Worm (Caenorhabditis elegans): Measurements from ENCODE around the gene Y81G3A.4.

Gene Y81G3A.4

DNA sequence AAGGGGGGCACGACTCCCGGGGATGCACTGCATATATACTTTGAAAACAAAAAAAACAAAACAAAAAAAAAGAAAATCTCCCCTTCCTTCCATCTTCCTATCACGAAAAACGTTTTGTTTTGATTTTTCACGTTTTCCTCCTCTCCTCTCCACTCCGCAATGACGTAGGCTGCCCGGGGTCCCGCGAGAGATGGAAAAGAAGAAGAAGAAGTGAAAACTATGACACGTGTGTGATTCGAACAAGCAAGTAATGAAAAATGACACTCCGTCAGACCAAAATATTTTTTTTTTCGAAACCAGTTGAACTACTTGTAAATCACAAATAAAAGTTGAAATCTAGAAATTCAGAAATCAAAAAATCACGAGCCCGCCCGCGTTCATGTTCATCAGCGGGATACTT, 26.0 kb upstream of the Y81G3A.4 start:
- peak; percentile 32 for TF ChIP-seq mdl-1 (tag; optimal IDR thresholded peaks at IDR 0.05)
- peak; percentile 39 for TF ChIP-seq nfya-1 (tag; optimal IDR thresholded peaks at IDR 0.05; ENCODE audit: insufficient read depth)
- TF ChIP-seq snpc-4 (tag; optimal IDR thresholded peaks at IDR 0.05) = no peak

DNA sequence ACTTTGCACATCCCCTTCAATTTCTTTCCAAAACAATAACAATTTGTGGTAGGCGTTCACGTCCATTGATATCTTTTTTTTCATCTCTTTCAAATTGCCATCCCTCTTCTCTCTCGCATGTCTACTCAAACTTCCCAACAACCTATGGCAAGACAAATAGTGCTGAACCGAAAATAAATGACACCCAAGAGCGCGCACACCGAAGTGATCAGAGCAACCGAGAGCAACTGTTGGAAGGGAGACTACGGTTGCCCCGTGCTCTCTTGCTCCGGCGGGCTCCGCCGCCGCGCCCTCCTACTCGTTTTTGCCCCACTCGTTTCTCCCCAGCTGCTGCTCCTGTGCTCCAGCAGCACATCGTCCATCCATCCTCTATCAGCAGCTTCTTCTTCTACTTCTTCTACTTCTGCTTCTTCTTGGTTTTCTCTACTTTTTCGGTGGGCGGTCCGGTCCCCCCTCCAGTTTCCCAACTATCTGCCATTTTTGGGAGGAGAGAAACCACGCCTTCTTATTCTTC, 24.4 kb upstream of the Y81G3A.4 start:
- TF ChIP-seq aly-2 (tag; optimal IDR thresholded peaks at IDR 0.05) (no peak), snpc-4 (tag; optimal IDR thresholded peaks at IDR 0.05) (no peak), lin-39 (tag; optimal IDR thresholded peaks at IDR 0.05) (peak; percentile 84), nhr-43 (tag; optimal IDR thresholded peaks at IDR 0.05; ENCODE audit: poor library complexity, severe bottlenecking) (no peak), egl-5 (tag; optimal IDR thresholded peaks at IDR 0.05) (peak; percentile 6), elt-2 (tag; optimal IDR thresholded peaks at IDR 0.05) (no peak), elt-3 (tag; optimal IDR thresholded peaks at IDR 0.05) (no peak), unc-39 (tag; optimal IDR thresholded peaks at IDR 0.05) (no peak), fkh-10 (GFP tag; optimal IDR thresholded peaks at IDR 0.05) (no peak), sea-2 (GFP tag; optimal IDR thresholded peaks at IDR 0.05) (no peak), nhr-25 (tag; optimal IDR thresholded peaks at IDR 0.05) (no peak), elt-1 (tag; optimal IDR thresholded peaks at IDR 0.05) (peak; percentile 47), ceh-9 (tag; optimal IDR thresholded peaks at IDR 0.05) (no peak), nhr-23 (tag; optimal IDR thresholded peaks at IDR 0.05) (no peak), skn-1 (tag; optimal IDR thresholded peaks at IDR 0.05) (no peak), nhr-12 (tag; optimal IDR thresholded peaks at IDR 0.05) (no peak), nhr-67 (tag; optimal IDR thresholded peaks at IDR 0.05) (no peak), nhr-28 (tag; optimal IDR thresholded peaks at IDR 0.05) (no peak), pha-4 (tag; optimal IDR thresholded peaks at IDR 0.05) (no peak), ceh-16 (tag; optimal IDR thresholded peaks at IDR 0.05) (no peak), ztf-11 (tag; optimal IDR thresholded peaks at IDR 0.05) (no peak)

DNA sequence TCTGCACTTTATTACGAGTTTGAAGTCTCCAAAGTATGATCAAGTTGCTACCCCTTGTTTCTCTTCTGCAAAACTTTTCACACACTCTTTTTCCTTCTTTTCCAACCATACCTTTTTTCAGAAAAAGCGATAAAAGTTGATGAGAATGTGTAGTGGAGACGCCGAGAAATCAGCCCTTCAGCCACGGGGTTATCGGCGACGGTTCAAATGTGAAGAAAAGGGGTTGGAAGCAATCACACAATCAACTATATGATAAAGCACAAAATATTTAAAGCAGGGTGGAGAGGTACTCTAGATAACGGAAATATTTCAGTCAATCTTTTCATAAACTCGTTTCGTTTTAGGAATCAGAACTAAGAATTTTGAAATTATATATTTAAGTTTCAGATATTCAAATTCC, 18.1 kb upstream of the Y81G3A.4 start, which contains the start of gene F42G4.5:
Gene F42G4.5, plus strand, starts transcription at position 379 of the 400 bp plus-strand sequence.
- TF ChIP-seq elt-2 (tag; optimal IDR thresholded peaks at IDR 0.05) (peak; percentile 93), eor-1 (tag; optimal IDR thresholded peaks at IDR 0.05) (no peak), R02D3.7 (tag; optimal IDR thresholded peaks at IDR 0.05) (no peak), lsy-12 (tag; optimal IDR thresholded peaks at IDR 0.05) (no peak), pqm-1 (tag; optimal IDR thresholded peaks at IDR 0.05) (peak; percentile 81)

- TF ChIP-seq ceh-16 (tag; optimal IDR thresholded peaks at IDR 0.05) (no peak), elt-1 (tag; optimal IDR thresholded peaks at IDR 0.05) (no peak), hmg-11 (tag; optimal IDR thresholded peaks at IDR 0.05) (no peak), nhr-23 (tag; optimal IDR thresholded peaks at IDR 0.05) (no peak), skn-1 (tag; optimal IDR thresholded peaks at IDR 0.05) (no peak), jun-1 (tag; optimal IDR thresholded peaks at IDR 0.05) (no peak), lin-15B (tag; optimal IDR thresholded peaks at IDR 0.05) (no peak), elt-2 (tag; optimal IDR thresholded peaks at IDR 0.05) (no peak), lin-39 (tag; optimal IDR thresholded peaks at IDR 0.05) (no peak), zag-1 (tag; optimal IDR thresholded peaks at IDR 0.05) (no peak), nhr-237 (tag; optimal IDR thresholded peaks at IDR 0.05) (no peak), unc-62 (GFP tag; optimal IDR thresholded peaks at IDR 0.05) (no peak), nhr-77 (tag; optimal IDR thresholded peaks at IDR 0.05) (no peak)
These were observed 17.5 kb upstream of the Y81G3A.4 start for ce11 chrII:13073742-13074141.

DNA sequence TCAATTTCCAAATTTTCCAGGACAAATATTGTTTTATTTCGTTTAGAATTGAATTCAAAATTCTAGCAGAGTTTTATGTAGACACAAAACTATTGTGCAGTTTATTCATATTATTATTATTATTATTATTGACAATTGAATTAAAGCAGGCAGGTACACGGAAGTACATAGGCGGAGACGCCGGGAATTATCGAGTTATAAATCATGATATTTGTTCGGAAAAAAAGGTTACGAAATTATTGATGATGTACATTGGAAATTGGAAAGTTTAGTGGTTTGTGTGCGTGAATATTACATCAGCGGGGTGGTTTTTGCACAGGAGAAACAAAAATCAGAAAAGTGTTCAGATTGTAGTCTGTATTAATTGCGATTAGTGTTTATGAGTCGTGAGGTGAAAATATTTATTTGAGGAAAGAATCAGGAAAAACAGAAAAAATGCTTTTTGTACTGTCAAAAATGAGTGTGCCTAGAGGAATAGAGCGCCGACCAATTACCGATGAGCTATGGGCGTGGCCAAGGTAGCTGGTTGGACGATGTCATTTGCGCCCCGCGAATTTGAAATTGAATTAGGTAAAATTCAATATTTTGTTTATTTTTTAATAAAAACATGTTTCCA, 14.8 kb upstream of the Y81G3A.4 start:
- TF ChIP-seq fkh-10 (GFP tag; optimal IDR thresholded peaks at IDR 0.05) = no peak
- peak; percentile 69 for TF ChIP-seq elt-2 (tag; optimal IDR thresholded peaks at IDR 0.05)
- no peak for TF ChIP-seq ztf-11 (tag; optimal IDR thresholded peaks at IDR 0.05)
- TF ChIP-seq pha-4 (tag; optimal IDR thresholded peaks at IDR 0.05) = peak; percentile 33
- TF ChIP-seq pqm-1 (tag; optimal IDR thresholded peaks at IDR 0.05) = peak; percentile 6
- peak; percentile 42 for TF ChIP-seq nfya-1 (tag; optimal IDR thresholded peaks at IDR 0.05; ENCODE audit: insufficient read depth)
